Worm (Caenorhabditis elegans) whole organism, mixed stage, embryonic: ENCODE results near the gene ttbk-8.1.

Experiments
- M03D4.4 ChIP-seq: sonication (generic microtip); optimal IDR thresholded peaks from 2 replicates; lab custom pipeline; 2017; ENCODE audit warnings: mild to moderate bottlenecking, missing genetic modification characterization, missing compliant biosample characterization
- bed-3 ChIP-seq: fragments of 200-800 bp; sonication (Bioruptor generic); optimal IDR thresholded peaks from 3 replicates; lab custom pipeline; 2018; ENCODE audit warnings: mild to moderate bottlenecking, missing genetic modification characterization, moderate library complexity, missing compliant biosample characterization
- blmp-1 ChIP-seq: fragments of 150-350 bp; optimal IDR thresholded peaks from 2 replicates; lab custom pipeline; 2014; ENCODE audit warnings: missing biosample characterization, missing genetic modification characterization
- ceh-39 ChIP-seq: fragments of 150-350 bp; optimal IDR thresholded peaks from 2 replicates; lab custom pipeline; 2014; ENCODE audit warnings: missing biosample characterization, missing genetic modification characterization
- ceh-43 ChIP-seq: fragments of 200-800 bp; sonication (Bioruptor generic); optimal IDR thresholded peaks from 2 replicates; lab custom pipeline; 2018; ENCODE audit warnings: mild to moderate bottlenecking, missing genetic modification characterization, moderate library complexity, missing compliant biosample characterization
- ceh-83 ChIP-seq: fragments of 200-800 bp; sonication (Bioruptor generic); optimal IDR thresholded peaks from 2 replicates; lab custom pipeline; 2018; ENCODE audit warnings: mild to moderate bottlenecking, missing genetic modification characterization, missing compliant biosample characterization
- ces-1 ChIP-seq: fragments of 150-350 bp; optimal IDR thresholded peaks from 2 replicates; lab custom pipeline; 2014; ENCODE audit warnings: missing biosample characterization, missing genetic modification reagents, missing genetic modification characterization
- drap-1 ChIP-seq: fragments of 200-800 bp; sonication (Bioruptor generic); optimal IDR thresholded peaks from 3 replicates; lab custom pipeline; 2018; ENCODE audit warnings: mild to moderate bottlenecking, missing genetic modification characterization, missing compliant biosample characterization
- elt-1 ChIP-seq: sonication (generic microtip); optimal IDR thresholded peaks from 2 replicates; lab custom pipeline; 2017; ENCODE audit warnings: missing genetic modification characterization, mild to moderate bottlenecking, missing compliant biosample characterization, antibody characterized with exemption, moderate library complexity, borderline replicate concordance; ENCODE audit not compliant: insufficient read depth
- elt-3 ChIP-seq: fragments of 150-350 bp; optimal IDR thresholded peaks from 2 replicates; lab custom pipeline; 2014; ENCODE audit warnings: missing biosample characterization, missing genetic modification characterization
- flh-1 ChIP-seq: fragments of 200-800 bp; sonication (Bioruptor generic); optimal IDR thresholded peaks from 2 replicates; lab custom pipeline; 2018; ENCODE audit warnings: mild to moderate bottlenecking, missing genetic modification characterization, moderate library complexity, missing compliant biosample characterization
- hlh-1 ChIP-seq: fragments of 150-350 bp; optimal IDR thresholded peaks from 2 replicates; lab custom pipeline; 2014; ENCODE audit warnings: missing biosample characterization, missing genetic modification reagents, missing genetic modification characterization
- lin-13 ChIP-seq: fragments of 150-350 bp; optimal IDR thresholded peaks from 2 replicates; lab custom pipeline; 2014; ENCODE audit warnings: missing biosample characterization, missing genetic modification characterization
- mab-5 ChIP-seq: fragments of 150-350 bp; optimal IDR thresholded peaks from 2 replicates; lab custom pipeline; 2014; ENCODE audit warnings: missing biosample characterization, missing genetic modification characterization
- mls-2 ChIP-seq: sonication (generic microtip); optimal IDR thresholded peaks from 2 replicates; lab custom pipeline; 2016; ENCODE audit warnings: mild to moderate bottlenecking, missing genetic modification characterization, moderate library complexity, missing compliant biosample characterization
- nhr-12 ChIP-seq: fragments of 150-350 bp; optimal IDR thresholded peaks from 2 replicates; lab custom pipeline; 2014; ENCODE audit warnings: missing biosample characterization, missing genetic modification characterization
- nhr-2 ChIP-seq: fragments of 150-350 bp; optimal IDR thresholded peaks from 2 replicates; lab custom pipeline; 2014; ENCODE audit warnings: missing biosample characterization, missing genetic modification characterization
- nhr-237 ChIP-seq: fragments of 150-350 bp; optimal IDR thresholded peaks from 2 replicates; lab custom pipeline; 2014; ENCODE audit warnings: missing biosample characterization, missing genetic modification characterization
- nhr-76 ChIP-seq: sonication (generic microtip); optimal IDR thresholded peaks from 2 replicates; lab custom pipeline; 2017; ENCODE audit warnings: missing biosample characterization, missing genetic modification characterization
- pha-4 ChIP-seq: fragments of 150-350 bp; optimal IDR thresholded peaks from 2 replicates; lab custom pipeline; 2018; ENCODE audit warnings: missing biosample characterization, missing genetic modification reagents, missing genetic modification characterization
- sem-2 ChIP-seq: fragments of 200-800 bp; sonication (Bioruptor generic); optimal IDR thresholded peaks from 2 replicates; lab custom pipeline; 2018; ENCODE audit warnings: mild to moderate bottlenecking, missing genetic modification characterization, missing compliant biosample characterization
- snpc-4 ChIP-seq: fragments of 150-350 bp; optimal IDR thresholded peaks from 2 replicates; lab custom pipeline; 2014; ENCODE audit warnings: missing biosample characterization, missing genetic modification characterization
- tbx-8 ChIP-seq: fragments of 200-800 bp; sonication (Bioruptor generic); optimal IDR thresholded peaks from 2 replicates; lab custom pipeline; 2018; ENCODE audit warnings: mild to moderate bottlenecking, missing genetic modification characterization, moderate library complexity, missing compliant biosample characterization
- unc-120 ChIP-seq: sonication (generic microtip); optimal IDR thresholded peaks from 2 replicates; lab custom pipeline; 2017; ENCODE audit warnings: missing genetic modification characterization, missing compliant biosample characterization; ENCODE audit not compliant: poor library complexity, severe bottlenecking
- unc-62 ChIP-seq: fragments of 150-350 bp; optimal IDR thresholded peaks from 2 replicates; lab custom pipeline; 2014; ENCODE audit warnings: missing biosample characterization, missing genetic modification reagents, missing genetic modification characterization
- ztf-11 ChIP-seq: fragments of 150-350 bp; optimal IDR thresholded peaks from 2 replicates; lab custom pipeline; 2014; ENCODE audit warnings: missing biosample characterization, missing genetic modification characterization

ttbk-8.1 gene

DNA sequence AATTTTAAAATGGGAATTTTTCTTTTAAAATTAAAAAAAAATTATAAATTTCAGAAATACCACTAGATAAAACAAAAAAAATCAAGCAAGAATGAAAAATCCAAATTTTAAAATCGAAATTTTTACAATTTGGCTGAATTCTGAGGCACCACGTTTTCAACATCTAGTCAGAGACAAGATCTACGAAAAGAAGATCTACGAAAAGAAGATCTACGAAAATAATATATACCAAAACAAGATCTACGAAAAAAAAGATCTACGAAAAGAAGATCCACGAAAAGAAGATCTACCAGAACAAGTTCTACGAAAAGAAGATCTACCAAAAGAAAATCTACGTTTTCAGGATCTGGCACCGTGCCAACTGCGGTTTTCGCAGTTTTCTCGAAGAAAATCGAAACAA, 14.9 kb downstream of the ttbk-8.1 start:
- no peak for TF ChIP-seq hlh-1 (tag; lab: Kevin White, UChicago)
- no peak for TF ChIP-seq nhr-237 (tag; lab: Kevin White, UChicago)
- no peak for TF ChIP-seq nhr-2 (tag; lab: Kevin White, UChicago)
- no peak for TF ChIP-seq bed-3 (GFP tag; lab: Kevin White, UChicago)
- no peak for TF ChIP-seq ceh-39 (tag; lab: Kevin White, UChicago)
- TF ChIP-seq nhr-76 (tag; lab: Kevin White, UChicago) = no peak
- TF ChIP-seq unc-120 (tag; lab: Kevin White, UChicago) = no peak
- no peak for TF ChIP-seq ceh-43 (GFP tag; lab: Kevin White, UChicago)
- no peak for TF ChIP-seq blmp-1 (tag; lab: Kevin White, UChicago)

DNA sequence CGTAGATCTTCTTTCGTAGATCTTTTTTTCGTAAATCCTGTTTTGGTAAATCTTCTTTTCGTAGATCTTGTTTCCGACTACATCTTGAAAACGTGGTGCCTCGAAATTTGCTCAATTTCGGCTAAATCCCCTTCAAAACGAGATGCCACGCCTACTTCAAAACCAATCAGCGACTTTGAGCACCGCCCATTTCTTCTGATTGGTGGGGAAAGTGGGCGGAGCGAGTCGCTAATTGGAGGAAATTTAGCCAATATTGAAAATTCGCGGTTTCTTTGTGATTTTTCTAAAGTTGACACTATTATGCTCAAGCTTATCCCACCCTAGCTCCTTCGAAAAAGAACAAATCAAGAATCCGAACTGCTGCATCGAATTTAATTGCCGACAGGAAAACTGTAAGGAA, 15.5 kb downstream of the ttbk-8.1 start:
- TF ChIP-seq sem-2 (GFP tag; lab: Kevin White, UChicago) (no peak), snpc-4 (no peak)

ce11 chrIV:13492271-13492670, 20.2 kb downstream of the ttbk-8.1 start, which contains the start of gene Y45F10A.7:
TSS of gene Y45F10A.7 (plus strand) at chrIV:13492571.
- TF ChIP-seq sem-2 (GFP tag; lab: Kevin White, UChicago) (no peak), lin-13 (tag; lab: Kevin White, UChicago) (no peak), ceh-83 (no peak), ztf-11 (tag; lab: Kevin White, UChicago) (no peak), snpc-4 (no peak)

DNA sequence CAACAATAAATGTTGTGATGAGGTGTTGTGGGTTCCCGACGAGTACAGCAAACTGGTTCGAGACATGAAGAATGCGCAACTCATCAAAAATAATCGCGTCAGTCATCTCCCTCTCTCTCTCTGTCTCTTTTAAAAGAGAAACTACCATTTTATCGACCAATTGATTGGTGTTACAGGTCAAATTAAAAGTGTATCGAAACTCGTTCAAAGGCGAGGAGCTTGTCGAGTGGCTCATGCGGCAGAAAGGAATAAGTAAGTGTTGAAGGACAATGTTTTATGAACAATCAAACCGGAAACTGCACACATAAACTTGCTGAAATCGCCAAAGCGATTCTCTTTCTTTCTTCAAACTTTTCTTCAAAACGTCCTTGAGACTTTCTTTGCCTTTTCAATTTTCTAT, 21.6 kb downstream of the ttbk-8.1 start:
- no peak for TF ChIP-seq ceh-83
- TF ChIP-seq, all 35 proteins: peak for 0

ce11 chrIV:13502806-13503363, 30.8 kb downstream of the ttbk-8.1 start, which contains the start of gene tbc-9:
TSS of gene tbc-9 (minus strand) at chrIV:13502856.
- TF ChIP-seq elt-1 (tag; lab: Kevin White, UChicago) = no peak
- TF ChIP-seq nhr-76 (tag; lab: Kevin White, UChicago) = no peak
- no peak for TF ChIP-seq pha-4 (tag; lab: Kevin White, UChicago)
- TF ChIP-seq unc-62 (GFP tag; lab: Kevin White, UChicago) = no peak
- no peak for TF ChIP-seq mls-2 (tag; lab: Kevin White, UChicago)
- no peak for TF ChIP-seq tbx-8 (GFP tag; lab: Kevin White, UChicago)
- no peak for TF ChIP-seq ceh-39 (tag; lab: Kevin White, UChicago)
- no peak for TF ChIP-seq mab-5 (tag; lab: Kevin White, UChicago)
- no peak for TF ChIP-seq drap-1 (GFP tag; lab: Kevin White, UChicago)
- TF ChIP-seq sem-2 (GFP tag; lab: Kevin White, UChicago) = no peak
- no peak for TF ChIP-seq flh-1 (GFP tag; lab: Kevin White, UChicago)
- TF ChIP-seq elt-3 (tag; lab: Kevin White, UChicago) = no peak
- TF ChIP-seq ces-1 (GFP tag; lab: Kevin White, UChicago) = no peak
- TF ChIP-seq lin-13 (tag; lab: Kevin White, UChicago) = no peak
- TF ChIP-seq bed-3 (GFP tag; lab: Kevin White, UChicago) = no peak
- no peak for TF ChIP-seq unc-120 (tag; lab: Kevin White, UChicago)
- no peak for TF ChIP-seq M03D4.4 (tag; lab: Kevin White, UChicago)

DNA sequence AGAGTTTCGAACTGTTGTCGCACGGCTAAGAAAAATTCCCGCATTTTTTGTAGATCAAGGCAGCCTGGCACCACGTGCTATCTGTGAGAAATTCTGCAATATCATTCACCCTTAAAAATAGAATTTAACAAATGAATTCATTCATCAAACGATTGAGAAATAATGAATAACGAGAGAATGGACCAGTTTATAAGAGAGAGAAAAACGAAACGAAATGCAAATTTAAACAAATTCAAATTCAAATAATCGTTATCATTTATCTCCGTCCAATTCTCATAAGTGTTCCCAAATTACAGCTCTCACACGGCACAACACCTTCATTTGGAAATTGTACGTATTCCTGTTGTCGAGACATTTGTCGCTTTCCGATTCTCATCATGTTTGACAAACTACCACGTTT, 33.0 kb downstream of the ttbk-8.1 start, which contains the start of gene seld-1:
Gene seld-1, plus strand, starts transcription at position 301 of the 400 bp plus-strand sequence.
- TF ChIP-seq unc-62 (GFP tag; lab: Kevin White, UChicago) (no peak), ceh-43 (GFP tag; lab: Kevin White, UChicago) (no peak), tbx-8 (GFP tag; lab: Kevin White, UChicago) (no peak), ces-1 (GFP tag; lab: Kevin White, UChicago) (no peak), mls-2 (tag; lab: Kevin White, UChicago) (no peak), mab-5 (tag; lab: Kevin White, UChicago) (no peak), ztf-11 (tag; lab: Kevin White, UChicago) (no peak), nhr-12 (tag; lab: Kevin White, UChicago) (no peak), ceh-83 (no peak)
